Worm (Caenorhabditis elegans): Measurements from ENCODE around the gene F08G2.5.

DNA sequence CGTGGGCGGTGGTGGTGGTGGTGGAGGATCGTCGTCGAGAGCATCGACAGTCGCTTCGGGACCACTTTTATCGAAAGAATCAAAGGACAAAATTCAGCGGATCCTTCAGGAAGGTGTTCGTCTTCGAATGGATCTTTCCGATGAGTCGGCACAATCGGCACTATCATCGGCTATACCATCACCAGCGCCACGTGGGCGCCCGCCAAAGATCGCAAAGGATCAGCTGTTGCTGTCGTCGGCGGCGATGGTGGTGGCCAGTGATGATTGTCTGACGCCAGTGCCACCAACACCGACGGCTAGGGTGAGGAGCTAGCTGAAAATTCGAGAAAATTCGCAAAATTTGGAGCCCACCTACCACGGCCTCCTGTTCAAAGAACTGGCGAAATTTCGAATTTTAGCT is 44.6 kb upstream of the F08G2.5 start:
- TF ChIP-seq sma-3 (GFP tag; optimal IDR thresholded peaks at IDR 0.05) (no peak), ama-1 (optimal IDR thresholded peaks at IDR 0.05) (no peak), nhr-77 (tag; optimal IDR thresholded peaks at IDR 0.05) (no peak), unc-62 (GFP tag; optimal IDR thresholded peaks at IDR 0.05) (no peak), dmd-4 (tag; optimal IDR thresholded peaks at IDR 0.05) (no peak), lsy-2 (tag; optimal IDR thresholded peaks at IDR 0.05) (no peak)

All from whole organism, L2 larva.